Worm (Caenorhabditis elegans): ENCODE measurements around the gene gid-7.
A peak's percentile ranks its signal among the peaks of the same experiment; 100 is the strongest.

Gene gid-7

ce11 chrV:3756887-3757286, at the start of gene gid-7:
gid-7 (minus strand) TSS chrV:3757074.
- TF ChIP-seq mdl-1 (tag; optimal IDR thresholded peaks at IDR 0.05) (no peak), Y55F3AM.14 (GFP tag; optimal IDR thresholded peaks at IDR 0.05) (no peak), egl-27 (tag; optimal IDR thresholded peaks at IDR 0.05) (no peak), ceh-82 (tag; optimal IDR thresholded peaks at IDR 0.05) (no peak), nhr-21 (tag; optimal IDR thresholded peaks at IDR 0.05) (peak; percentile 18), unc-39 (tag; optimal IDR thresholded peaks at IDR 0.05) (no peak), F13H6.1 (tag; optimal IDR thresholded peaks at IDR 0.05) (peak; percentile 44), alr-1 (tag; optimal IDR thresholded peaks at IDR 0.05) (no peak), mbf-1 (tag; optimal IDR thresholded peaks at IDR 0.05) (no peak), unc-55 (GFP tag; optimal IDR thresholded peaks at IDR 0.05) (peak; percentile 28), ceh-16 (tag; optimal IDR thresholded peaks at IDR 0.05) (no peak), ama-1 (optimal IDR thresholded peaks at IDR 0.05) (no peak), lin-39 (tag; optimal IDR thresholded peaks at IDR 0.05) (no peak), nhr-6 (tag; optimal IDR thresholded peaks at IDR 0.05) (no peak), sem-4 (tag; optimal IDR thresholded peaks at IDR 0.05) (no peak), aly-2 (tag; optimal IDR thresholded peaks at IDR 0.05) (no peak), peb-1 (tag; optimal IDR thresholded peaks at IDR 0.05) (no peak), fos-1 (tag; optimal IDR thresholded peaks at IDR 0.05) (no peak), sma-9 (GFP tag; optimal IDR thresholded peaks at IDR 0.05) (no peak), sma-9 (tag; optimal IDR thresholded peaks at IDR 0.05) (no peak), sma-3 (GFP tag; optimal IDR thresholded peaks at IDR 0.05) (no peak), ztf-4 (tag; optimal IDR thresholded peaks at IDR 0.05) (no peak), nhr-23 (tag; optimal IDR thresholded peaks at IDR 0.05) (no peak), lin-11 (tag; optimal IDR thresholded peaks at IDR 0.05) (no peak), nhr-237 (tag; optimal IDR thresholded peaks at IDR 0.05) (no peak), crh-2 (tag; optimal IDR thresholded peaks at IDR 0.05) (peak; percentile 44), lsy-2 (tag; optimal IDR thresholded peaks at IDR 0.05) (peak in 1 of 2 experiments; percentile 43), nhr-25 (tag; optimal IDR thresholded peaks at IDR 0.05) (peak; percentile 38), nhr-11 (tag; optimal IDR thresholded peaks at IDR 0.05) (no peak), nhr-10 (tag; optimal IDR thresholded peaks at IDR 0.05) (no peak), ztf-1 (GFP tag; conservative IDR thresholded peaks at IDR 0.05) (no peak), snpc-4 (tag; optimal IDR thresholded peaks at IDR 0.05) (no peak), lin-13 (GFP tag; optimal IDR thresholded peaks at IDR 0.05) (no peak), nhr-129 (tag; optimal IDR thresholded peaks at IDR 0.05) (no peak), elt-1 (tag; optimal IDR thresholded peaks at IDR 0.05) (no peak), gmeb-1 (tag; optimal IDR thresholded peaks at IDR 0.05) (peak; percentile 41), ZK546.5 (tag; optimal IDR thresholded peaks at IDR 0.05) (no peak), nhr-77 (tag; optimal IDR thresholded peaks at IDR 0.05) (no peak), zag-1 (tag; optimal IDR thresholded peaks at IDR 0.05) (no peak), C34F6.9 (tag; optimal IDR thresholded peaks at IDR 0.05) (peak; percentile 46), nhr-12 (tag; optimal IDR thresholded peaks at IDR 0.05) (no peak), dmd-4 (tag; optimal IDR thresholded peaks at IDR 0.05) (no peak), unc-62 (GFP tag; optimal IDR thresholded peaks at IDR 0.05) (no peak), ztf-11 (tag; optimal IDR thresholded peaks at IDR 0.05) (no peak)

ce11 chrV:3805961-3806360, 49.1 kb upstream of the gid-7 start, which contains the start of gene srw-7:
srw-7 (plus strand) TSS chrV:3806261.
- TF ChIP-seq nhr-10 (tag; optimal IDR thresholded peaks at IDR 0.05) (no peak), unc-55 (GFP tag; optimal IDR thresholded peaks at IDR 0.05) (no peak), crh-2 (tag; optimal IDR thresholded peaks at IDR 0.05) (no peak), unc-39 (tag; optimal IDR thresholded peaks at IDR 0.05) (no peak), skn-1 (tag; optimal IDR thresholded peaks at IDR 0.05) (no peak), ztf-1 (GFP tag; conservative IDR thresholded peaks at IDR 0.05) (no peak), snpc-4 (tag; optimal IDR thresholded peaks at IDR 0.05) (no peak), zag-1 (tag; optimal IDR thresholded peaks at IDR 0.05) (no peak), mdl-1 (tag; optimal IDR thresholded peaks at IDR 0.05) (no peak), ama-1 (optimal IDR thresholded peaks at IDR 0.05) (no peak), ZK546.5 (tag; optimal IDR thresholded peaks at IDR 0.05) (no peak), nhr-129 (tag; optimal IDR thresholded peaks at IDR 0.05) (no peak), F13H6.1 (tag; optimal IDR thresholded peaks at IDR 0.05) (no peak)

Measured in whole organism, L2 larva.